Worm (Caenorhabditis elegans) whole organism, late embryonic: ENCODE measurements around the gene C34C12.9.

Source experiments
- F13H6.1 ChIP-seq: sonication (generic microtip); optimal IDR thresholded peaks from 2 replicates; lab custom pipeline; 2016; ENCODE audit warnings: missing genetic modification characterization, missing compliant biosample characterization
- K09A11.1 ChIP-seq: sonication (generic microtip); optimal IDR thresholded peaks from 2 replicates; lab custom pipeline; 2017; ENCODE audit warnings: antibody characterized with exemption, mild to moderate bottlenecking, missing genetic modification characterization, missing compliant biosample characterization; ENCODE audit not compliant: insufficient read depth
- T23F11.4 ChIP-seq: fragments of 200-800 bp; sonication (Bioruptor generic); optimal IDR thresholded peaks from 2 replicates; lab custom pipeline; 2018; ENCODE audit warnings: mild to moderate bottlenecking, missing genetic modification characterization, missing compliant biosample characterization
- ahr-1 ChIP-seq: sonication (generic microtip); optimal IDR thresholded peaks from 2 replicates; lab custom pipeline; 2016; ENCODE audit warnings: missing genetic modification characterization, missing compliant biosample characterization
- ama-1 ChIP-seq: fragments of 150-350 bp; optimal IDR thresholded peaks from 2 replicates; lab custom pipeline; 2014
- ceh-14 ChIP-seq: sonication (generic microtip); optimal IDR thresholded peaks from 2 replicates; lab custom pipeline; 2016; ENCODE audit warnings: missing genotype, missing genetic modification characterization, missing compliant biosample characterization
- ceh-19 ChIP-seq: fragments of 200-800 bp; sonication (Bioruptor generic); optimal IDR thresholded peaks from 2 replicates; lab custom pipeline; 2018; ENCODE audit warnings: mild to moderate bottlenecking, missing genetic modification characterization, missing compliant biosample characterization
- ceh-30 ChIP-seq: fragments of 150-350 bp; optimal IDR thresholded peaks from 2 replicates; lab custom pipeline; 2014; ENCODE audit warnings: missing biosample characterization, missing genetic modification characterization
- ceh-45 ChIP-seq: fragments of 200-800 bp; sonication (Bioruptor generic); IDR thresholded peaks from 2 replicates; pipeline ENCODE4 v1.3.6; 2022; ENCODE audit warnings: missing genetic modification reagents, missing genetic modification characterization, missing compliant biosample characterization
- ceh-6 ChIP-seq: fragments of 200-800 bp; sonication (Bioruptor generic); optimal IDR thresholded peaks from 2 replicates; lab custom pipeline; 2018; ENCODE audit warnings: mild to moderate bottlenecking, missing genetic modification characterization, missing compliant biosample characterization
- ceh-9 ChIP-seq: sonication (generic microtip); optimal IDR thresholded peaks from 2 replicates; lab custom pipeline; 2016; ENCODE audit warnings: mild to moderate bottlenecking, missing genetic modification characterization, inconsistent platforms, missing compliant biosample characterization
- dve-1 ChIP-seq: sonication (generic microtip); optimal IDR thresholded peaks from 2 replicates; lab custom pipeline; 2017; ENCODE audit warnings: antibody characterized with exemption, mild to moderate bottlenecking, missing genetic modification characterization, missing compliant biosample characterization
- elt-4 ChIP-seq: sonication (generic microtip); optimal IDR thresholded peaks from 2 replicates; lab custom pipeline; 2016; ENCODE audit warnings: missing genetic modification characterization, missing compliant biosample characterization
- ets-4 ChIP-seq: sonication (generic microtip); optimal IDR thresholded peaks from 2 replicates; lab custom pipeline; 2016; ENCODE audit warnings: missing genetic modification characterization, missing compliant biosample characterization
- fkh-10 ChIP-seq: fragments of 150-350 bp; optimal IDR thresholded peaks from 2 replicates; lab custom pipeline; 2014; ENCODE audit warnings: missing biosample characterization, missing genetic modification reagents, missing genetic modification characterization
- gmeb-2 ChIP-seq: sonication (generic microtip); optimal IDR thresholded peaks from 2 replicates; lab custom pipeline; 2016; ENCODE audit warnings: missing genetic modification characterization, inconsistent platforms, missing compliant biosample characterization
- hlh-13 ChIP-seq: fragments of 200-800 bp; sonication (Bioruptor generic); optimal IDR thresholded peaks from 2 replicates; lab custom pipeline; 2018; ENCODE audit warnings: mild to moderate bottlenecking, missing genetic modification characterization, missing compliant biosample characterization
- hlh-8 ChIP-seq: sonication (generic microtip); optimal IDR thresholded peaks from 2 replicates; lab custom pipeline; 2016; ENCODE audit warnings: missing genotype, missing genetic modification characterization, missing compliant biosample characterization
- lin-11 ChIP-seq: fragments of 200-800 bp; sonication (Bioruptor generic); optimal IDR thresholded peaks from 2 replicates; lab custom pipeline; 2018; ENCODE audit warnings: mild to moderate bottlenecking, missing genetic modification characterization, missing compliant biosample characterization
- madf-2 ChIP-seq: sonication (generic microtip); optimal IDR thresholded peaks from 2 replicates; lab custom pipeline; 2017; ENCODE audit warnings: missing genetic modification characterization, missing compliant biosample characterization
- mec-3 ChIP-seq: sonication (generic microtip); optimal IDR thresholded peaks from 2 replicates; lab custom pipeline; 2016; ENCODE audit warnings: borderline replicate concordance, missing genetic modification characterization, missing compliant biosample characterization
- odd-2 ChIP-seq: sonication (generic microtip); optimal IDR thresholded peaks from 2 replicates; lab custom pipeline; 2017; ENCODE audit warnings: antibody characterized with exemption, mild to moderate bottlenecking, missing genetic modification characterization, missing compliant biosample characterization
- pag-3 ChIP-seq: sonication (generic microtip); optimal IDR thresholded peaks from 2 replicates; lab custom pipeline; 2016; ENCODE audit warnings: missing compliant biosample characterization, missing genetic modification characterization, borderline replicate concordance
- pqm-1 ChIP-seq: sonication (generic microtip); optimal IDR thresholded peaks from 2 replicates; lab custom pipeline; 2016; ENCODE audit warnings: missing genetic modification characterization, missing compliant biosample characterization
- pros-1 ChIP-seq: fragments of 150-350 bp; optimal IDR thresholded peaks from 2 replicates; lab custom pipeline; 2014; ENCODE audit warnings: missing biosample characterization, missing genetic modification reagents, missing genetic modification characterization
- ref-2 ChIP-seq: sonication (generic microtip); optimal IDR thresholded peaks from 2 replicates; lab custom pipeline; 2016; ENCODE audit warnings: missing genetic modification characterization, missing compliant biosample characterization
- rnt-1 ChIP-seq: sonication (generic microtip); optimal IDR thresholded peaks from 2 replicates; lab custom pipeline; 2016; ENCODE audit warnings: missing genetic modification characterization, missing compliant biosample characterization
- sdc-2 ChIP-seq: sonication (generic microtip); optimal IDR thresholded peaks from 2 replicates; lab custom pipeline; 2016; ENCODE audit warnings: missing genotype, missing genetic modification characterization, missing compliant biosample characterization
- sox-2 ChIP-seq: fragments of 200-800 bp; sonication (Bioruptor generic); IDR thresholded peaks from 2 replicates; pipeline ENCODE4 v1.3.6; 2022; ENCODE audit warnings: missing genetic modification reagents, missing genetic modification characterization, missing compliant biosample characterization
- sox-4 ChIP-seq: sonication (generic microtip); optimal IDR thresholded peaks from 2 replicates; lab custom pipeline; 2017; ENCODE audit warnings: mild to moderate bottlenecking, missing genetic modification characterization, inconsistent platforms, missing compliant biosample characterization
- tbx-2 ChIP-seq: sonication (generic microtip); optimal IDR thresholded peaks from 2 replicates; lab custom pipeline; 2016; ENCODE audit warnings: missing genetic modification characterization, missing compliant biosample characterization
- tbx-7 ChIP-seq: sonication (generic microtip); optimal IDR thresholded peaks from 2 replicates; lab custom pipeline; 2016; ENCODE audit warnings: missing genotype, missing genetic modification characterization, missing compliant biosample characterization
- unc-55 ChIP-seq: sonication (generic microtip); optimal IDR thresholded peaks from 2 replicates; lab custom pipeline; 2017; ENCODE audit warnings: missing biosample characterization, missing genetic modification reagents, missing genetic modification characterization
- unc-86 ChIP-seq: sonication (generic microtip); optimal IDR thresholded peaks from 2 replicates; lab custom pipeline; 2016; ENCODE audit warnings: missing genetic modification characterization, missing compliant biosample characterization
- zip-5 ChIP-seq: sonication (generic microtip); optimal IDR thresholded peaks from 2 replicates; lab custom pipeline; 2016; ENCODE audit warnings: missing genetic modification characterization, missing compliant biosample characterization
- ztf-16 ChIP-seq: sonication (generic microtip); optimal IDR thresholded peaks from 2 replicates; lab custom pipeline; 2017; ENCODE audit warnings: missing genetic modification characterization, missing compliant biosample characterization

Gene C34C12.9

DNA sequence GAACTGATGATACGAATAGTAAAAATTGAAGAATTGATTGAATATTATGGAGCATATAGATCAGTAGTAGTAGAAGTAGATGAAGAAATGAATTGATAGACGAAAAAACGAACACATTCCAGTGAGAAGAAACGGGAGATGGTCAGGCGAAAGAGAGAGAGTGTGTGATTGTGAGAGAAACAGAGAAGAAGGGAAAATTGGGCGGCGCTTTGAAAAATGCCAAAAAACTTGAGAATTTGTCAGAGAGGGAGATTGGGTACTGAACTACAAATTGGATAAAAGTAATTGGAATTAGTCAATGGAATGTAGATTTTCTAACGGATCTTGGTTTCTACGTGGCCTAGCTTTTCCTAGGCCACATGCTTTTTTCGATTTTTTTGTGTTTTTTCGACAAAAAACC lies 12.9 kb upstream of the C34C12.9 start, which contains the start of gene C34C12.7:
Gene C34C12.7, minus strand, starts transcription at position 118 of the 400 bp plus-strand sequence.
- TF ChIP-seq ceh-6 (GFP tag; lab: Kevin White, UChicago) (no peak), ceh-30 (no peak), ets-4 (tag; lab: Kevin White, UChicago) (no peak), dve-1 (no peak), unc-86 (no peak), hlh-8 (tag; lab: Kevin White, UChicago) (no peak), sox-2 (GFP tag; lab: Robert Waterston, UW) (no peak), mec-3 (tag; lab: Kevin White, UChicago) (no peak), K09A11.1 (tag; lab: Kevin White, UChicago) (no peak), ceh-45 (GFP tag; lab: Robert Waterston, UW) (no peak), unc-55 (GFP tag; lab: Kevin White, UChicago) (no peak), fkh-10 (no peak), ama-1 (lab: Kevin White, UChicago) (no peak), gmeb-2 (tag; lab: Kevin White, UChicago) (no peak), tbx-2 (tag; lab: Kevin White, UChicago) (no peak), rnt-1 (tag; lab: Kevin White, UChicago) (no peak), sdc-2 (no peak)

DNA sequence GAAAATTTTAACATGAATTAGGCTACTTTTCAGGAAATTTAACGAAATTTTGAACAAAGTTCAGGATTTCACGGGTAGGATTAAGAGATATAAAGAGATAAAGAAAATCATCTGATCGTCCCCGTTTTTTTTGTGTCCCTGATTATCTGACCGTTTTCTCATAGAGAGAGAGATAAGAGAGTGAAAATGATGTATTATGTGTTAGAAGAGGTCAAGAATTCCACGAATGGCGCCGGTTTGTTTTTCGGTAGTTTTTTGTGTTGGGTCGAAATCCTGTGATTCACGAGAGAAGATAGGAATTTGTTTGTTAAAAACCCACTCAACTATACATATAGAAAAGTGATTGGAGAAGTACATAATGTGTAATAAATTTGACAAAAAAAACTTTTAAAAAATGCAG lies 11.8 kb upstream of the C34C12.9 start:
- TF ChIP-seq sox-4 (tag; lab: Kevin White, UChicago) (no peak), gmeb-2 (tag; lab: Kevin White, UChicago) (no peak), unc-55 (GFP tag; lab: Kevin White, UChicago) (no peak), ceh-19 (GFP tag; lab: Kevin White, UChicago) (no peak), pros-1 (tag; lab: Kevin White, UChicago) (no peak), ahr-1 (no peak), fkh-10 (no peak), lin-11 (tag; lab: Kevin White, UChicago) (no peak), odd-2 (no peak), pqm-1 (tag; lab: Kevin White, UChicago) (no peak), T23F11.4 (no peak)
- TF ChIP-seq, all 69 proteins: peak for 0

- TF ChIP-seq F13H6.1 (tag; lab: Kevin White, UChicago) (no peak), ceh-14 (tag; lab: Kevin White, UChicago) (no peak)
Measured at ce11 chrIII:3486055-3486454, 10.7 kb upstream of the C34C12.9 start.

ce11 chrIII:3484995-3485394 lies 9.7 kb upstream of the C34C12.9 start:
- TF ChIP-seq ref-2 (tag; lab: Kevin White, UChicago): no peak
- TF ChIP-seq madf-2: no peak
- TF ChIP-seq ceh-45 (GFP tag; lab: Robert Waterston, UW): no peak
- TF ChIP-seq ceh-19 (GFP tag; lab: Kevin White, UChicago): no peak
- TF ChIP-seq ceh-9 (tag; lab: Kevin White, UChicago): no peak
- TF ChIP-seq zip-5 (tag; lab: Kevin White, UChicago): no peak
- TF ChIP-seq sox-2 (GFP tag; lab: Robert Waterston, UW): no peak
- no peak for TF ChIP-seq pag-3 (tag; lab: Kevin White, UChicago)
- TF ChIP-seq elt-4 (tag; lab: Kevin White, UChicago): no peak
- no peak for TF ChIP-seq ztf-16 (tag; lab: Kevin White, UChicago)
- TF ChIP-seq T23F11.4: no peak
- TF ChIP-seq tbx-7 (tag; lab: Kevin White, UChicago): no peak
- no peak for TF ChIP-seq gmeb-2 (tag; lab: Kevin White, UChicago)
- TF ChIP-seq hlh-13 (GFP tag; lab: Kevin White, UChicago): no peak
- TF ChIP-seq, all 69 proteins: peak for 0
